Worm (Caenorhabditis elegans) whole organism, late embryonic: ENCODE results near the gene M04D8.8.

Source experiments
- ceh-22 ChIP-seq: sonication (generic microtip); optimal IDR thresholded peaks from 2 replicates; lab custom pipeline; 2017; ENCODE audit warnings: missing biosample characterization, missing genetic modification characterization
- ttx-3 ChIP-seq: sonication (generic microtip); optimal IDR thresholded peaks from 2 replicates; lab custom pipeline; 2016; ENCODE audit warnings: missing genetic modification reagents, missing genetic modification characterization, missing compliant biosample characterization

ce11 chrIII:10064140-10064539 lies 30.2 kb downstream of the M04D8.8 start, which contains the start of gene ekl-6:
- TF ChIP-seq ceh-22 (tag; lab: Kevin White, UChicago) (no peak), ttx-3 (tag; lab: Kevin White, UChicago) (no peak)
